Fruit fly (Drosophila melanogaster) whole organism, embryonic: Measurements from ENCODE around the gene qjt.
A peak's percentile ranks its signal among the peaks of the same experiment; 100 is the strongest.

Experiments
- ATbp ChIP-seq: fragments of 200-800 bp; sonication (Bioruptor generic); optimal IDR thresholded peaks from 2 replicates; lab custom pipeline; 2017; ENCODE audit warnings: missing biosample characterization, mild to moderate bottlenecking, missing genetic modification characterization, missing genetic modification reagents
- B-H2 ChIP-seq: fragments of 200-800 bp; sonication (Bioruptor generic); optimal IDR thresholded peaks from 2 replicates; lab custom pipeline; 2018; ENCODE audit warnings: missing biosample characterization, mild to moderate bottlenecking, missing genetic modification characterization
- Bteb2 ChIP-seq: fragments of 200-800 bp; sonication (Bioruptor generic); optimal IDR thresholded peaks from 2 replicates; lab custom pipeline; 2016; ENCODE audit warnings: missing biosample characterization, missing genetic modification characterization
- CG10462 ChIP-seq: fragments of 200-800 bp; sonication (Bioruptor generic); optimal IDR thresholded peaks from 2 replicates; lab custom pipeline; 2016; ENCODE audit warnings: missing biosample characterization, missing genetic modification characterization
- CG10959 ChIP-seq: fragments of 200-800 bp; sonication (Bioruptor generic); IDR thresholded peaks from 2 replicates; pipeline ENCODE4 v1.3.6; 2022; ENCODE audit warnings: missing biosample characterization, missing genetic modification characterization
- CG12155 ChIP-seq: fragments of 200-800 bp; sonication (Bioruptor generic); optimal IDR thresholded peaks from 3 replicates; lab custom pipeline; 2016; ENCODE audit warnings: missing biosample characterization, missing genetic modification characterization
- CG12391 ChIP-seq: fragments of 200-800 bp; sonication (Bioruptor generic); optimal IDR thresholded peaks from 3 replicates; lab custom pipeline; 2018; ENCODE audit warnings: missing biosample characterization, mild to moderate bottlenecking, missing genetic modification characterization, moderate library complexity
- CG12942 ChIP-seq: fragments of 200-800 bp; sonication (Bioruptor generic); optimal IDR thresholded peaks from 3 replicates; lab custom pipeline; 2016; ENCODE audit warnings: missing biosample characterization, missing genetic modification characterization
- CG13296 ChIP-seq: fragments of 200-800 bp; sonication (Bioruptor generic); optimal IDR thresholded peaks from 3 replicates; lab custom pipeline; 2018; ENCODE audit warnings: missing biosample characterization, mild to moderate bottlenecking, missing genetic modification characterization
- CG14667 ChIP-seq: fragments of 200-800 bp; sonication (Bioruptor generic); IDR thresholded peaks from 2 replicates; pipeline ENCODE4 v1.3.6; 2022; ENCODE audit warnings: missing biosample characterization, missing genetic modification characterization
- CG17361 ChIP-seq: fragments of 200-800 bp; sonication (Bioruptor generic); IDR thresholded peaks from 3 replicates; pipeline ENCODE4 v1.3.6; 2022; ENCODE audit warnings: missing biosample characterization, missing genetic modification characterization
- CG17912 ChIP-seq: fragments of 200-800 bp; sonication (Bioruptor generic); optimal IDR thresholded peaks from 2 replicates; lab custom pipeline; 2018; ENCODE audit warnings: missing biosample characterization, mild to moderate bottlenecking, missing genetic modification characterization
- CG1792 ChIP-seq: fragments of 200-800 bp; sonication (Bioruptor generic); optimal IDR thresholded peaks from 2 replicates; lab custom pipeline; 2016; ENCODE audit warnings: missing biosample characterization, missing genetic modification characterization
- CG3065 ChIP-seq: fragments of 200-800 bp; sonication (Bioruptor generic); optimal IDR thresholded peaks from 2 replicates; lab custom pipeline; 2016; ENCODE audit warnings: missing biosample characterization, missing genetic modification characterization
- CG4854 ChIP-seq: fragments of 200-800 bp; sonication (Bioruptor generic); optimal IDR thresholded peaks from 2 replicates; lab custom pipeline; 2016; ENCODE audit warnings: missing biosample characterization, missing genetic modification characterization, inconsistent platforms
- CG6683 ChIP-seq: fragments of 200-800 bp; sonication (Bioruptor generic); optimal IDR thresholded peaks from 2 replicates; lab custom pipeline; 2017; ENCODE audit warnings: missing biosample characterization, mild to moderate bottlenecking, missing genetic modification characterization, missing genetic modification reagents
- CG6689 ChIP-seq: fragments of 200-800 bp; sonication (Bioruptor generic); IDR thresholded peaks from 2 replicates; pipeline ENCODE4 v1.3.6; 2022; ENCODE audit warnings: missing biosample characterization, missing genetic modification characterization
- CG8290 ChIP-seq, 3 experiments: fragments of 200-800 bp; sonication (Bioruptor generic); optimal IDR thresholded peaks; 2 replicates each; lab custom pipeline; 2016 to 2019; ENCODE audit warnings: missing biosample characterization in 3 of 3, missing genetic modification characterization in 3 of 3, mild to moderate bottlenecking in 2 of 3, moderate library complexity in 1 of 3
- CG8478 ChIP-seq: fragments of >200 bp; optimal IDR thresholded peaks from 2 replicates; lab custom pipeline; 2018
- CoRest ChIP-seq: fragments of 200-800 bp; sonication (Bioruptor generic); optimal IDR thresholded peaks from 3 replicates; lab custom pipeline; 2018; ENCODE audit warnings: missing biosample characterization, mild to moderate bottlenecking, missing genetic modification characterization, moderate library complexity
- GATAe ChIP-seq: fragments of 200-800 bp; sonication (Bioruptor generic); conservative IDR thresholded peaks from 2 replicates; pipeline ENCODE4 v1.3.6; 2022; ENCODE audit warnings: missing biosample characterization, missing genetic modification characterization
- Gug ChIP-seq: fragments of 200-800 bp; sonication (Bioruptor generic); IDR thresholded peaks from 4 replicates; pipeline ENCODE4 v1.3.6; 2022; ENCODE audit warnings: missing biosample characterization, missing genetic modification characterization
- H15 ChIP-seq: fragments of 200-800 bp; sonication (Bioruptor generic); IDR thresholded peaks from 3 replicates; pipeline ENCODE4 v1.3.6; 2022; ENCODE audit warnings: missing biosample characterization, missing genetic modification characterization
- HLH3B ChIP-seq: fragments of 200-800 bp; sonication (Bioruptor generic); IDR thresholded peaks from 2 replicates; pipeline ENCODE4 v1.3.6; 2022; ENCODE audit warnings: missing biosample characterization, missing genetic modification characterization
- Kr ChIP-seq: fragments of 200-800 bp; sonication (Bioruptor generic); optimal IDR thresholded peaks from 2 replicates; lab custom pipeline; 2017; ENCODE audit warnings: missing biosample characterization, mild to moderate bottlenecking, missing genetic modification characterization
- MBD-R2 ChIP-seq: fragments of 200-800 bp; sonication (Bioruptor generic); IDR thresholded peaks from 2 replicates; pipeline ENCODE4 v1.3.6; 2022; ENCODE audit warnings: missing biosample characterization, missing genetic modification characterization
- Mes4 ChIP-seq: fragments of 200-800 bp; sonication (Bioruptor generic); optimal IDR thresholded peaks from 2 replicates; lab custom pipeline; 2016; ENCODE audit warnings: missing biosample characterization, missing genetic modification characterization
- NC2β ChIP-seq: fragments of 200-800 bp; sonication (Bioruptor generic); optimal IDR thresholded peaks from 2 replicates; lab custom pipeline; 2016; ENCODE audit warnings: missing biosample characterization, missing genetic modification characterization
- Rx ChIP-seq: fragments of 200-800 bp; sonication (Bioruptor generic); IDR thresholded peaks from 2 replicates; pipeline ENCODE4 v1.3.6; 2022; ENCODE audit warnings: missing biosample characterization, missing genetic modification characterization
- Side ChIP-seq: fragments of 200-800 bp; sonication (Bioruptor generic); optimal IDR thresholded peaks from 2 replicates; lab custom pipeline; 2016; ENCODE audit warnings: missing biosample characterization, missing genetic modification characterization
- Sin3A ChIP-seq: fragments of >200 bp; optimal IDR thresholded peaks from 2 replicates; lab custom pipeline; 2018
- Taf1 ChIP-seq: fragments of 200-800 bp; sonication (Bioruptor generic); IDR thresholded peaks from 2 replicates; pipeline ENCODE4 v1.3.6; 2022; ENCODE audit warnings: missing biosample characterization, missing genetic modification characterization
- Xrp1 ChIP-seq: fragments of 200-800 bp; sonication (Bioruptor generic); IDR thresholded peaks from 2 replicates; pipeline ENCODE4 v1.3.6; 2022; ENCODE audit warnings: missing biosample characterization, missing genetic modification characterization
- YL-1 ChIP-seq: fragments of 200-800 bp; sonication (Bioruptor generic); optimal IDR thresholded peaks from 3 replicates; lab custom pipeline; 2017; ENCODE audit warnings: missing biosample characterization, mild to moderate bottlenecking, missing genetic modification characterization
- bowl ChIP-seq: fragments of 200-800 bp; sonication (Bioruptor generic); IDR thresholded peaks from 2 replicates; pipeline ENCODE4 v1.3.6; 2022; ENCODE audit warnings: missing biosample characterization, missing genetic modification characterization
- chinmo ChIP-seq: fragments of 200-800 bp; sonication (Bioruptor generic); IDR thresholded peaks from 4 replicates; pipeline ENCODE4 v1.3.6; 2022; ENCODE audit warnings: missing biosample characterization, missing genetic modification characterization; ENCODE audit not compliant: partially characterized antibody
- crc ChIP-seq: fragments of 200-800 bp; sonication (Bioruptor generic); optimal IDR thresholded peaks from 2 replicates; lab custom pipeline; 2016; ENCODE audit warnings: missing biosample characterization, missing genetic modification characterization
- grau ChIP-seq: fragments of 200-800 bp; optimal IDR thresholded peaks from 3 replicates; lab custom pipeline; 2019; ENCODE audit warnings: missing biosample characterization, mild to moderate bottlenecking, missing genetic modification characterization, moderate library complexity
- insv ChIP-seq, 2 experiments: fragments of 200-800 bp; sonication (Bioruptor generic); optimal IDR thresholded peaks; 3 replicates each; lab custom pipeline; 2016 to 2018; ENCODE audit warnings: missing biosample characterization in 2 of 2, missing genetic modification characterization in 2 of 2
- inv ChIP-seq: fragments of 200-800 bp; sonication (Bioruptor generic); IDR thresholded peaks from 2 replicates; pipeline ENCODE4 v1.3.6; 2022; ENCODE audit warnings: missing biosample characterization, missing genetic modification characterization; ENCODE audit not compliant: partially characterized antibody
- lmd ChIP-seq: fragments of 200-800 bp; sonication (Bioruptor generic); IDR thresholded peaks from 2 replicates; pipeline ENCODE4 v1.3.6; 2022; ENCODE audit warnings: missing biosample characterization, missing genetic modification characterization
- luna ChIP-seq: fragments of 200-800 bp; sonication (Bioruptor generic); optimal IDR thresholded peaks from 2 replicates; lab custom pipeline; 2016; ENCODE audit warnings: missing biosample characterization, missing genetic modification characterization
- prd ChIP-seq, 3 experiments: fragments of >200 bp in 2 of 3; fragments of 200-800 bp in 1 of 3; sonication (Bioruptor generic) in 1 of 3; optimal IDR thresholded peaks in 2 of 3; IDR thresholded peaks in 1 of 3; 2 replicates in 2 of 3; 3 replicates in 1 of 3; pipeline versions ENCODE4 v1.3.6 to Lab custom; 2017 to 2022; ENCODE audit warnings: missing biosample characterization in 1 of 3, missing genetic modification characterization in 1 of 3
- sc ChIP-seq, 3 experiments: fragments of >200 bp in 2 of 3; fragments of 200-800 bp in 1 of 3; sonication (Bioruptor generic) in 1 of 3; optimal IDR thresholded peaks; 2 replicates in 2 of 3; 3 replicates in 1 of 3; lab custom pipeline; 2017; ENCODE audit warnings: mild to moderate bottlenecking in 1 of 3, missing biosample characterization in 1 of 3, missing genetic modification characterization in 1 of 3, missing genetic modification reagents in 1 of 3
- so ChIP-seq: fragments of 200-800 bp; sonication (Bioruptor generic); IDR thresholded peaks from 3 replicates; pipeline ENCODE4 v1.3.6; 2022; ENCODE audit warnings: missing biosample characterization, missing genetic modification characterization
- sqz ChIP-seq: fragments of 200-800 bp; sonication (Bioruptor generic); optimal IDR thresholded peaks from 3 replicates; lab custom pipeline; 2018; ENCODE audit warnings: missing biosample characterization, mild to moderate bottlenecking, missing genetic modification characterization
- stwl ChIP-seq: fragments of 200-800 bp; sonication (Bioruptor generic); optimal IDR thresholded peaks from 3 replicates; lab custom pipeline; 2018; ENCODE audit warnings: missing biosample characterization, mild to moderate bottlenecking, missing genetic modification characterization, moderate library complexity
- tll ChIP-seq, 2 experiments: fragments of 200-800 bp in 1 of 2; fragments of >200 bp in 1 of 2; sonication (Bioruptor generic) in 1 of 2; optimal IDR thresholded peaks; 2 replicates each; lab custom pipeline; 2017 to 2019; ENCODE audit warnings: missing biosample characterization in 2 of 2, missing genetic modification characterization in 2 of 2, mild to moderate bottlenecking in 1 of 2, moderate library complexity in 1 of 2
- ttk ChIP-seq: fragments of 200-800 bp; sonication (Bioruptor generic); IDR thresholded peaks from 2 replicates; pipeline ENCODE4 v2.1.2; 2022; ENCODE audit warnings: missing biosample characterization, missing genetic modification characterization
- twi ChIP-seq: fragments of 200-800 bp; optimal IDR thresholded peaks from 2 replicates; lab custom pipeline; 2019; ENCODE audit warnings: missing biosample characterization, mild to moderate bottlenecking, missing genetic modification characterization, moderate library complexity

Gene qjt

DNA sequence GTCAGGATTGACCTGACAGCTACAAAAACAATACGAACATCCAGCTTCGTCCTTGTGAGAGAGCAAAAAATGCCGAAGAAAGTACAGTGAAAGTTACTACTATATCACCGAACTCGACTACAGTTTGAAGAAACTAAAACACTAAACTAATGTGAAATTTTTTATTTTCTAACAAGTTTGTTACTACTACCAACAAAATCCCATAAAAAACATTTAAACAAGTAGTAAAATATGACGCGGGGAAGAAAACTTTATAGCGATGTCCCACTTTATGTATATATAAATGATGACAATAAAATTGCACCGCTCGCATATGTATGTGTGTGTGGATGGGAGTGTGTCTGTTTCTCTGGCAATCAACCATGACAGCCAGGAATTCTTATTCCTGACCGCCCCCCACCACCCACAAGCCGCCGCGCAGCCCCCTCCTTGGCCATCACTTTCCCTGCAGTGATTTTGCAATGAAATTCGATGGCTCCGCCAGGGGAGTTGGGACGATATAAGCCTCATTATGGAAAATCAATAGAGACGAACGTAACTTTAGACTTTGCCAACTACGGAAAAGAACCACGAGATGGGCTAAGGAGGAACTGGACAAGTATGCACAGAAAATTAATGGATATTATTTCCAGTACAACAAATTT lies 17.4 kb upstream of the qjt start:
- TF ChIP-seq CoRest (tag; lab: Kevin White, UChicago), result no peak
- no peak for TF ChIP-seq Rx
- TF ChIP-seq HLH3B (GFP tag; lab: Robert Waterston, UW), result 0 out of 2 replicates have a peak, but pooled peaks have one; percentile 34
- TF ChIP-seq Mes4, result no peak
- 0 out of 2 replicates have a peak, but pooled peaks have one; percentile 19 for TF ChIP-seq CG6689 (GFP tag; lab: Robert Waterston, UW)
- peak; percentile 12; the same call in 1 of the 2 replicates for TF ChIP-seq MBD-R2 (GFP tag; lab: Robert Waterston, UW)
- TF ChIP-seq ATbp (GFP tag; lab: Kevin White, UChicago), result peak; percentile 20
- no peak for TF ChIP-seq CG13296 (GFP tag; lab: Kevin White, UChicago)
- no peak for TF ChIP-seq CG17912 (GFP tag; lab: Kevin White, UChicago)
- TF ChIP-seq CG4854 (GFP tag; lab: Kevin White, UChicago), result no peak
- TF ChIP-seq CG12155 (GFP tag; lab: Kevin White, UChicago), result no peak
- TF ChIP-seq CG17361 (GFP tag; lab: Robert Waterston, UW), result 0 out of 3 replicates have a peak, but pooled peaks have one; percentile 9
- TF ChIP-seq twi, result no peak
- peak; percentile 33 for TF ChIP-seq grau
- TF ChIP-seq lmd, result peak; percentile 11; the same call in 1 of the 2 replicates
- TF ChIP-seq CG10959, result no peak
- TF ChIP-seq Side (GFP tag; lab: Kevin White, UChicago), result no peak
- no peak for TF ChIP-seq Bteb2 (GFP tag; lab: Kevin White, UChicago)
- TF ChIP-seq stwl (tag; lab: Kevin White, UChicago), result no peak
- no peak for TF ChIP-seq so
- no peak for TF ChIP-seq H15
- TF ChIP-seq CG3065, result no peak
- TF ChIP-seq NC2β, result no peak
- TF ChIP-seq prd (optimal IDR thresholded peaks at IDR 0.05; lab: Kevin White, UChicago), result no peak
- peak; percentile 61; the same call in 1 of the 3 replicates for TF ChIP-seq prd (GFP tag; IDR thresholded peaks at IDR 0.05; lab: Robert Waterston, UW)
- no peak for TF ChIP-seq sqz
- no peak for TF ChIP-seq B-H2
- TF ChIP-seq CG12391 (tag; lab: Kevin White, UChicago), result no peak
- no peak for TF ChIP-seq CG8290 (GFP tag; optimal IDR thresholded peaks at IDR 0.05; lab: Kevin White, UChicago)
- no peak for TF ChIP-seq CG8290 (tag; optimal IDR thresholded peaks at IDR 0.05; lab: Kevin White, UChicago)
- TF ChIP-seq CG12942 (GFP tag; lab: Kevin White, UChicago), result no peak
- TF ChIP-seq YL-1 (GFP tag; lab: Kevin White, UChicago), result no peak
- TF ChIP-seq Gug (GFP tag; lab: Robert Waterston, UW), result no peak
- no peak for TF ChIP-seq Kr (GFP tag; lab: Kevin White, UChicago)
- TF ChIP-seq CG6683 (GFP tag; lab: Kevin White, UChicago), result no peak
- TF ChIP-seq CG14667 (GFP tag; lab: Robert Waterston, UW), result 0 out of 2 replicates have a peak, but pooled peaks have one; percentile 31
- TF ChIP-seq chinmo (GFP tag; lab: Robert Waterston, UW), result no peak
- TF ChIP-seq crc (GFP tag; lab: Kevin White, UChicago), result no peak
- TF ChIP-seq sc (optimal IDR thresholded peaks at IDR 0.05; lab: Kevin White, UChicago), result no peak
- TF ChIP-seq sc (GFP tag; optimal IDR thresholded peaks at IDR 0.05; lab: Kevin White, UChicago), result no peak
- no peak for TF ChIP-seq CG8478 (lab: Kevin White, UChicago)
- TF ChIP-seq Xrp1 (GFP tag; lab: Robert Waterston, UW), result peak; percentile 59
- TF ChIP-seq CG1792 (GFP tag; lab: Kevin White, UChicago), result no peak
- TF ChIP-seq inv (GFP tag; lab: Robert Waterston, UW), result no peak
- TF ChIP-seq CG10462, result no peak
- TF ChIP-seq tll (GFP tag; optimal IDR thresholded peaks at IDR 0.05; lab: Kevin White, UChicago), result no peak
- no peak for TF ChIP-seq GATAe (GFP tag; lab: Robert Waterston, UW)
- no peak for TF ChIP-seq Taf1 (GFP tag; lab: Robert Waterston, UW)
- no peak for TF ChIP-seq luna (GFP tag; lab: Kevin White, UChicago)
- no peak for TF ChIP-seq Sin3A (lab: Kevin White, UChicago)
- TF ChIP-seq bowl, result no peak
- no peak for TF ChIP-seq insv (GFP tag; optimal IDR thresholded peaks at IDR 0.05; lab: Kevin White, UChicago)
- no peak for TF ChIP-seq ttk
